Fruit fly (Drosophila melanogaster): ENCODE results near the gene dmt.

dmt gene

DNA sequence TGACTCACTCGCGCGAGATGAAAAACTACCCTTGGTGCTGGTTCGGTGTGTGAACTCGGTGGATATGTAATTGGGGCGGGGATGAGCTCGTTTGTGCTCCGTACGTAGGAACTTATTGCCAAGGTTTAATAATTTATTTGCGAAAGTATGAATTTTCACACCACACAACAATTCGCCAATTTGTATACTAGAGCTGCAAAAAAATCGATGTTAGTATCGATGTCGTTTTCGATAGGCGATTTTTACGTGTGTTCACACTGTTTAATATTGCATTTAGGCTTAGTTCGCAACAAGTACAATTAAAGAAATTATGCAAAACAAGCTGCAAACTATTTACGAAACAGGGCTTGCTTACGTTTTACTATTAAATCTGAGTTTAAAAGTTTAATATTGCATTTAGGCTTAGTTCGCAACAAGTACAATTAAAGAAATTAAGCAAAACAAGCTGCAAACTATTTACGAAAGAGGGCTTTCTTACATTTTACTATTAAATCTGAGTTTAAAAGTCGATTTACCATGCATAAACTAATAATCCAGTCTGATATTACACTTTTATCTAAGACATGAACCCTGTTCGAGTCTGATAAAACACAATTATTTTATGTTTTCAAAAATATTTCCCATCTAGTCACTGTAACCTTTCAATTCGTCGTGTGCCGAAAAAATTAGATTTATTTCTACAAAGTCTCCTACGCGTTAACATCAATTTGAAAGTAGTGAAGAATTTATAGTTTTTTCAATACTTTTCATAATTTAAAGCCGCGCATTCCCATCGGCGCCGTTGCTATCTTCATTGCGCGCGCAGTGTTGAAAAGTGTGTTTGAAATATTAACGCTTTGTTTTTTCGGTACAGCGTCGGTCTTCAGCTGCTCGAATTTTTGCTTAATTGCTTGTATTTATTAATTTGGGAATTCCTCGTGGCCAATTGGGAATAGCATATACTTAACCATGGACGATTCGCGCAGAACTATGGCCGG lies 52.3 kb downstream of the dmt start, which contains the start of the genes Snap24 and CG8478 (continued):
- TF ChIP-seq CG6765 (GFP tag; optimal IDR thresholded peaks at IDR 0.05), result no peak
- no peak for TF ChIP-seq ATbp (GFP tag; optimal IDR thresholded peaks at IDR 0.05)
- TF ChIP-seq CG6791 (GFP tag; IDR thresholded peaks at IDR 0.05; ENCODE audit: partially characterized antibody), result peak; percentile 79
- no peak for TF ChIP-seq zf30C (GFP tag; optimal IDR thresholded peaks at IDR 0.05)
- no peak for TF ChIP-seq CG14050 (GFP tag; IDR thresholded peaks at IDR 0.05)
- no peak for TF ChIP-seq gcm (GFP tag; optimal IDR thresholded peaks at IDR 0.05)
- TF ChIP-seq E2f2 (GFP tag; IDR thresholded peaks at IDR 0.05), result peak; percentile 85
- peak; percentile 84 for TF ChIP-seq CG30020 (tag; optimal IDR thresholded peaks at IDR 0.05)
- TF ChIP-seq wdn (GFP tag; IDR thresholded peaks at IDR 0.05), result no peak
- TF ChIP-seq ro (GFP tag; IDR thresholded peaks at IDR 0.05), result no peak
- no peak for TF ChIP-seq Eip74EF (GFP tag; optimal IDR thresholded peaks at IDR 0.05)
- TF ChIP-seq zen (tag; optimal IDR thresholded peaks at IDR 0.05), result peak; percentile 12
- TF ChIP-seq hb (GFP tag; IDR thresholded peaks at IDR 0.05; ENCODE audit: partially characterized antibody), result peak; percentile 61
- no peak for TF ChIP-seq CG10209 (GFP tag; optimal IDR thresholded peaks at IDR 0.05)
- TF ChIP-seq CG9876 (GFP tag; optimal IDR thresholded peaks at IDR 0.05), result no peak
- peak; percentile 74; the same call in 2 of the 4 replicates for TF ChIP-seq chinmo (GFP tag; IDR thresholded peaks at IDR 0.05; ENCODE audit: partially characterized antibody)
- TF ChIP-seq Bgb (GFP tag; IDR thresholded peaks at IDR 0.05; ENCODE audit: partially characterized antibody), result peak; percentile 85
- TF ChIP-seq Usf (GFP tag; optimal IDR thresholded peaks at IDR 0.05), result no peak
- TF ChIP-seq Dref (GFP tag; IDR thresholded peaks at IDR 0.05), result peak; percentile 87
- TF ChIP-seq zfh1 (GFP tag; IDR thresholded peaks at IDR 0.05), result no peak
- TF ChIP-seq zen2 (GFP tag; IDR thresholded peaks at IDR 0.05; ENCODE audit: partially characterized antibody), result peak; percentile 66; the same call in 2 of the 3 replicates
- no peak for TF ChIP-seq Six4 (GFP tag; optimal IDR thresholded peaks at IDR 0.05)
- peak in 1 of 2 experiments; percentile 22 for TF ChIP-seq Pdp1 (GFP tag; optimal IDR thresholded peaks at IDR 0.05)
- TF ChIP-seq CG13287 (GFP tag; IDR thresholded peaks at IDR 0.05; ENCODE audit: partially characterized antibody), result peak; percentile 82
- peak; percentile 25 for TF ChIP-seq Ets97D (GFP tag; optimal IDR thresholded peaks at IDR 0.05)
- peak; percentile 91 for TF ChIP-seq stwl (tag; optimal IDR thresholded peaks at IDR 0.05)
- TF ChIP-seq TFAM (GFP tag; optimal IDR thresholded peaks at IDR 0.05), result no peak
- no peak for TF ChIP-seq esg (GFP tag; conservative IDR thresholded peaks at IDR 0.05)
- TF ChIP-seq lmd (GFP tag; IDR thresholded peaks at IDR 0.05), result no peak
- TF ChIP-seq ci (GFP tag; IDR thresholded peaks at IDR 0.05), result no peak
- TF ChIP-seq fru (optimal IDR thresholded peaks at IDR 0.05), result no peak
- TF ChIP-seq pros (GFP tag; optimal IDR thresholded peaks at IDR 0.05), result no peak
- no peak for TF ChIP-seq eyg (GFP tag; optimal IDR thresholded peaks at IDR 0.05)
- TF ChIP-seq tna (GFP tag; IDR thresholded peaks at IDR 0.05; ENCODE audit: partially characterized antibody), result peak; percentile 68; the same call in 1 of the 2 replicates
- TF ChIP-seq CG34422 (GFP tag; IDR thresholded peaks at IDR 0.05), result peak; percentile 46; the same call in 1 of the 3 replicates
- TF ChIP-seq croc (GFP tag; conservative IDR thresholded peaks at IDR 0.05), result no peak
- TF ChIP-seq CG13894 (tag; optimal IDR thresholded peaks at IDR 0.05), result no peak
- TF ChIP-seq Dek (tag; optimal IDR thresholded peaks at IDR 0.05), result no peak
- no peak for TF ChIP-seq prd (optimal IDR thresholded peaks at IDR 0.05)
- TF ChIP-seq prd (GFP tag; IDR thresholded peaks at IDR 0.05), result no peak
- no peak for TF ChIP-seq CG11560 (tag; IDR thresholded peaks at IDR 0.05)
- TF ChIP-seq disco-r (GFP tag; optimal IDR thresholded peaks at IDR 0.05), result no peak
- peak; percentile 30 for TF ChIP-seq CG30403 (GFP tag; optimal IDR thresholded peaks at IDR 0.05)
- peak; percentile 37 for TF ChIP-seq nmo (GFP tag; optimal IDR thresholded peaks at IDR 0.05)
- peak; percentile 78 for TF ChIP-seq CG14710 (tag; optimal IDR thresholded peaks at IDR 0.05)
- no peak for TF ChIP-seq en (GFP tag; optimal IDR thresholded peaks at IDR 0.05)
- TF ChIP-seq Hmx (GFP tag; optimal IDR thresholded peaks at IDR 0.05), result no peak
- TF ChIP-seq Xbp1 (GFP tag; optimal IDR thresholded peaks at IDR 0.05), result peak; percentile 13
